Fruit fly (Drosophila melanogaster): ENCODE results near the gene Sh3beta.

DNA sequence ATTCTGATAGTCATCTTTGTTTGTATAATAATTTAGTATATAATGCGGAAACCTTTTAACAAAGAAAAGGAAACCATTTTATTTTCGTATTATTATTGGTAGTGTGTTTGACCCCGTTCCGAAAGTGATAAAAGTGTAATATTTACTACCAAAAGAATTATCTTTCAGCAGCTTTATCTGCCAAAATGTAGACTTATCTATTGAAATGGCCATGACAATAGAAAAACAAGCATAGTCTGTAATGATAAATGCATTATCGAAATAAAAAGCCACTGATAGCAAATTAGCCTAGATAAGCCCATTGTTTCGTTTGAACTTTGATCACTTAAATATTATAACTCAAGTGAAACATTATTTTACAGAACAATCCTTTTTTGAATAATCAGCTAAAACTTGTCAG, 7.1 kb upstream of the Sh3beta start:
- TF ChIP-seq net (GFP tag; optimal IDR thresholded peaks at IDR 0.05) (no peak), CG8632 (GFP tag; optimal IDR thresholded peaks at IDR 0.05) (no peak), Gug (GFP tag; IDR thresholded peaks at IDR 0.05) (no peak), CG32006 (GFP tag; optimal IDR thresholded peaks at IDR 0.05) (no peak), cyc (GFP tag; optimal IDR thresholded peaks at IDR 0.05) (no peak), CG11294 (GFP tag; IDR thresholded peaks at IDR 0.05) (no peak), Sox15 (GFP tag; optimal IDR thresholded peaks at IDR 0.05) (no peak), spab (GFP tag; optimal IDR thresholded peaks at IDR 0.05) (no peak), Hr4 (GFP tag; optimal IDR thresholded peaks at IDR 0.05) (no peak), Blimp-1 (GFP tag; optimal IDR thresholded peaks at IDR 0.05) (no peak)

All from whole organism, prepupa.